Fruit fly (Drosophila melanogaster) Kc167 (cell line): ENCODE data around the gene Npc2e.

Source experiments
- Myc ChIP-seq: fragments of >200 bp; optimal IDR thresholded peaks from 2 replicates; lab custom pipeline; 2017; ENCODE audit warnings: missing external identifiers
- Sin3A ChIP-seq: fragments of >200 bp; optimal IDR thresholded peaks from 2 replicates; lab custom pipeline; 2018; ENCODE audit warnings: missing external identifiers
- h ChIP-seq: fragments of >200 bp; optimal IDR thresholded peaks from 3 replicates; lab custom pipeline; 2018; ENCODE audit warnings: missing external identifiers
- insv ChIP-seq: fragments of >200 bp; optimal IDR thresholded peaks from 3 replicates; lab custom pipeline; 2018; ENCODE audit warnings: missing external identifiers
- psq ChIP-seq: fragments of >200 bp; optimal IDR thresholded peaks from 2 replicates; lab custom pipeline; 2017; ENCODE audit warnings: missing external identifiers
- ttk ChIP-seq: sonication (Bioruptor generic); optimal IDR thresholded peaks from 2 replicates; lab custom pipeline; 2017; ENCODE audit warnings: missing external identifiers

Npc2e gene

DNA sequence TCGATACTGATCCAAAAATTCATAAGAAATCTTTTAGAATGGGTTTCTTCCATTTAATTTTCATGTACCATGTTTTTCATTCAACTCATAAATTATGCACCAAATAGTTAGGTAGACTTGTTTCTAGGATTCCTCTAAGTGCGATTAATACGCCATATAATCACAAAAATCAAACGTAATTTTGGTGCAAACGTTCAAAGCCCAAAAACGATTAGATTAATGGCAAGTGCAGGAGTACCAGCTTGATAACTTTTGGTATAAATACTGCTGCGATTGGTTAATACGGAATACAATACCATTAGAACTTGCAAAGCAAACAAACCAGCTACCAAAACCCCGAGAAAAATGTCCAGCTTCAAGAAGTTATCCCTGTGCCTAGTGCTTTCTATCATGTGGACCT, 6.8 kb downstream of the Npc2e start, which contains the start of gene Npc2c:
Gene Npc2c, plus strand, starts transcription at position 301 of the 400 bp plus-strand sequence.
- no peak for TF ChIP-seq ttk
- TF ChIP-seq psq (lab: Kevin White, UChicago), result no peak
- no peak for TF ChIP-seq h (lab: Kevin White, UChicago)
- TF ChIP-seq Myc (lab: Kevin White, UChicago), result no peak
- TF ChIP-seq Sin3A (lab: Kevin White, UChicago), result no peak
- TF ChIP-seq insv (lab: Kevin White, UChicago), result no peak

DNA sequence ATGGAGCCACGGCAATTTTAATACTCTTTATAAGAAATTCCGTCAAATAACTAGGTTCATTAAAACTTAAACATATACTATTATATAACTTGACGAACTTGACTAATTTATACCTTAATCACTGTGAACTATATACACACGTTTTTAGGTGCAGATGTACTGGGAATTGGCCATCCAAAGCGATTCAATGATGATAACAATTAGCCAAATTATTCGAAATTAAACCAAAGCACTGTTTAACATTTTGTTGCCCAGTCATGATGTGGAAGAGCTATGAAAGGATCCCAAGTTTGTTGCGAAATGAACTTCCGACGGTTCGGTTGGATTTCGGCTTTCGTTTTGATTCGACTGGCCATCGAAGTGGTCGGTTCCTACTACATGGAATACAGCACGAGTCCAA, 9.2 kb downstream of the Npc2e start, which contains the start of gene CG33630:
Gene CG33630, plus strand, starts transcription at position 301 of the 400 bp plus-strand sequence.
- TF ChIP-seq Myc (lab: Kevin White, UChicago) (no peak), insv (lab: Kevin White, UChicago) (no peak)

DNA sequence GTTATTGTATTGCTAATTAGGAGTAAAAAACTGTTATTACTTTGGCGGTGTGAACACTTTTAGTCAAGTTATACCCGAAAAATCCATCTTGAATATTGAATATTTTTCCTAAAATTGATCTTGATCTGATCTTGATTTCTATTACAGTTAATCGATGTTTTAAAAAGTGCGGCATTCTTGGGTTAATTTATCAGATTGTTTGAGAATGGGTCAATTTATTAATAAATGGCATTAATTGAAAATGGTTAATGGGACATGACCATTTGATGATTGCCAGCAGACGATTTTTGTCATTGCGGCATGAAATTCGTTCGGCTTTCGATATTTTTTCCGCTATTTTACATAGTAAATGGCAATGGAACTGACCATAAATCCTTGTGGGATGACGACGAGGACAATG, 10.6 kb downstream of the Npc2e start, which contains the start of gene CG33631:
Gene CG33631, plus strand, starts transcription at position 301 of the 400 bp plus-strand sequence.
- TF ChIP-seq psq (lab: Kevin White, UChicago) (no peak), ttk (no peak), insv (lab: Kevin White, UChicago) (no peak), Myc (lab: Kevin White, UChicago) (no peak), h (lab: Kevin White, UChicago) (no peak), Sin3A (lab: Kevin White, UChicago) (no peak)

DNA sequence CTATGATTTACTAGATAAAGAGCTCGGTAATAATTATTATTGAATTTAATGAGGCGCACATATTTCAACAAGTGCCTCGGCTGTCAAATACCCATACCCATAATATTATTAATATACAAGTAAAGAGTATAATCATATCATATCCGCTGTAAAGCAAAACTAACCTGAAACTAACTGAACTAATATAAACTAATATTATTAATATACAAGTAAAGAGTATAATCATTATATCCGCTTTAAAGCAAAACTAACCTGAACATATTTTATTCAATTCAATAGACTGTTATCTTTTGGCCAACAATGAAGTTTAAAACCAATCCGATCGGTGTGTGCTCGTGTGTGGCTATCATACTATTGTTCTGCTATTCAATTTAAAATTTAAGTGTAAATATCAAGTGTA, 13.3 kb downstream of the Npc2e start, which contains the start of gene CG33783:
Gene CG33783, plus strand, starts transcription at position 301 of the 400 bp plus-strand sequence.
- TF ChIP-seq Myc (lab: Kevin White, UChicago) (no peak), insv (lab: Kevin White, UChicago) (no peak), Sin3A (lab: Kevin White, UChicago) (no peak), ttk (no peak), h (lab: Kevin White, UChicago) (no peak), psq (lab: Kevin White, UChicago) (no peak)

DNA sequence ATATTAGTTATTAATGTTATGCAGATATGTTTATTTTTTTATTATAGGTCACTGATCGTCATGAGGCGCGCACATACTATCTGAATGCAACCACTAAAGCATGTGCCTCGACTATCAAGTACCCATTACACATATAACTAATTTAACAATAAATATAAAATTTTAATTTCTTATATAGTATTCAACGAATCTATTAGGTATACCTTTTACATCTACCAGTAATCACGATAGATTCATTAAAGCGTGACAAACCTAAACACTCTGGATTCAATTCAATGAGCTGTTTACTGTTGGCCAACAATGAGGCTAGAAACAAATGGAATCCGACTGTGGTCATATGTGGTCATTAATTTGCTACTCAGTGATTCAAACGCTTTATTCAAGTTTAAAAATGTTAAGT, 14.5 kb downstream of the Npc2e start, which contains the start of gene CG33784:
Gene CG33784, plus strand, starts transcription at position 301 of the 400 bp plus-strand sequence.
- TF ChIP-seq Sin3A (lab: Kevin White, UChicago) (no peak), h (lab: Kevin White, UChicago) (no peak), insv (lab: Kevin White, UChicago) (no peak), Myc (lab: Kevin White, UChicago) (no peak), ttk (no peak), psq (lab: Kevin White, UChicago) (no peak)

DNA sequence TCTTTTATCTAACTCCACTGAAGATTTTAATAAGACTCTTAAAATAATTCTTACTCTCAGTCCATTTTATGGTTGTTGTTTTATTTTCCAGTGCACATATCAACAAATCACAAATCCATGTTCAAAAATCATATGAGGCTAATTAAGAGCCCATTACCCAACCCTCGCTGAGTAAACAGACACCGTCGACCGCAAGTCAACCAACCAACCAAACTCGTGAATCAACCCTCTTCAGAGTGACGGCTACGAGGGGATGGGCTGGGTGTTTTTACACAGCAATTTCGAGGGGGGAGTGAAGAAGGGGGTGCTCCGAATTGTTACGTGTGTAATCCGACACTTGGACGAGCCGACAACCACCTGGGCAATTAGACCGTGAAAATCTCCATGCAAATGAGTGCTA, 15.6 kb downstream of the Npc2e start:
- TF ChIP-seq h (lab: Kevin White, UChicago), result no peak
- no peak for TF ChIP-seq Myc (lab: Kevin White, UChicago)
- TF ChIP-seq ttk, result no peak
- no peak for TF ChIP-seq Sin3A (lab: Kevin White, UChicago)
- TF ChIP-seq psq (lab: Kevin White, UChicago), result no peak
- TF ChIP-seq insv (lab: Kevin White, UChicago), result no peak

DNA sequence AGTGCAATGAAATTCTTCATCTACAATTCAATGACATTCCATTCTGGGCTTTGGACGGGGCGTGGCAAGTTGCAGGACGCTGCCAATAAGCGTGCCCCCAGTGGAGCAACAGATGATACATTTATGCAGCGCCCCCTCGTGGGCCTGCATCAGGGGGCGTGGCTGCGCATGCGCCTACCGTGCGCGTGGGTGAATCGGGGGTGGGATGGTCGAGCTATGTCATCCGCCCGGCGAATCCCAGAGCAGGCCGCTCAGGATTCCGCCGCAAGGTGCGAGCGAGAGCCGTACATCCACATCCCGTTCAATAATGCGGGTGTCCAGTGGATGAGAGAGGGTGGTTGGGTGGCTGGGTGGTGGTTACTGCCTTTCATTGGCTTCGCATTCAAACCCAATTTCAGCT, 17.1 kb downstream of the Npc2e start:
- TF ChIP-seq Myc (lab: Kevin White, UChicago) (no peak), insv (lab: Kevin White, UChicago) (no peak), Sin3A (lab: Kevin White, UChicago) (no peak), ttk (no peak), h (lab: Kevin White, UChicago) (no peak), psq (lab: Kevin White, UChicago) (no peak)

DNA sequence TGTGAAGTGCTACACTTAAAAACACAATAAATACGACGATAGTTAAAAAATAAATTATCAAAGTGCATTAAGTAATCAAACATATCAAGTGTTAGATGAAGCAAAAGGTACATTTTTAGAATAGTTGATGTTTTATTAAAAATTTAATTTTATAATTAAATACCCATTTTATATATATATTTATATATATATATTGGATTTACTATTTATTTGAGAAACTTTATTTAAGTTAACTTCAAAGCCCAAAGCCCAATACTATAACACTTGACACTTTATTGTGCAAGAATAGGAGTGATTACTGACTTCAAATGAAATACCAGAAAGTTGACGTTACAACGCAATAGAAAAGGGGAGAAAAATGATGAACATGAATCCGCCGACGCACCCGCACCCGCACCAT, 17.7 kb downstream of the Npc2e start, which contains the start of gene nerfin-2:
Gene nerfin-2, plus strand, starts transcription at position 301 of the 400 bp plus-strand sequence.
- TF ChIP-seq psq (lab: Kevin White, UChicago) (no peak), insv (lab: Kevin White, UChicago) (no peak), ttk (no peak), Sin3A (lab: Kevin White, UChicago) (no peak), h (lab: Kevin White, UChicago) (no peak), Myc (lab: Kevin White, UChicago) (no peak)

DNA sequence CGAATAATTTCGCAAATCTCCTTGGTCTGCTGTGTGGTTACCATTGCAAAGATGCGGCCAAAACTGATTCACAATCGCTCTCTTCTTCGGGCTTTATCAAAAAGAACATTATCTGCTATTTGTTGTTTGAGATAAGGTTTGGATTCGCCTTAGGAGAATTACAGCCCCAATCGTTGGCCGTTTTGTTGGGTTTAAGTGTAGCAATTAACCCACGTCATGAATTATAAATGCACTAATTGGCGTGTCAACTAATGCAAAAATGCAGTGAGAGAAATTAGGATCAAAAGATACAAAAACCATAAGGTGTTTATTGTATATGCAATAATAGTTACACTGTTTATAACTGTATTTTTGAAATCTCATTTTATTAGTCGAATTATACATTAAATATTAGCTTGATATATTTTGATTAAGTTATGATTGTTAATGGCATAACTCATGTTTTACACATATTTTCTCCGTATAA, 22.2 kb downstream of the Npc2e start, which contains the start of gene Alp13:
Gene Alp13, minus strand, starts transcription at position 51 of the 466 bp plus-strand sequence.
- no peak for TF ChIP-seq Myc (lab: Kevin White, UChicago)
- TF ChIP-seq h (lab: Kevin White, UChicago), result no peak
- TF ChIP-seq psq (lab: Kevin White, UChicago), result no peak
- no peak for TF ChIP-seq Sin3A (lab: Kevin White, UChicago)
- TF ChIP-seq insv (lab: Kevin White, UChicago), result no peak
- no peak for TF ChIP-seq ttk

DNA sequence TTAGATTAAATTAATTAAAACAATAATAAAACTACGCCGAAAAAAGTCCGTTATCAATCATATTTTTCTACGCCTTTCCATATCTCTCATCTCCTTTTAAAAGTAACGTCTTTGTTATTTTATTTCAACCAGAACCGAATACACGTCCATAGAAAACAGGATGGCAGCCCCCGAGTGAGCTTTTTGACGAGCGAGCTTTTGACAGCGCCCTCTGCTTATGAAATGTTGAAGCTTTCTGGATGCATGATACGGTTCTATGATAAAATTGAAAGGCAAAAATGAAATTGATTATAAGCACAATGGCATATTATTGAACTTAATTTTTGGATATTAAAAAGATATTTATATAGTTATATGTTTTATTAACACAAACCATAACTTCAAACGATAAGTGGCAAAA, 23.5 kb downstream of the Npc2e start:
- TF ChIP-seq psq (lab: Kevin White, UChicago) (no peak), Myc (lab: Kevin White, UChicago) (no peak), insv (lab: Kevin White, UChicago) (no peak), Sin3A (lab: Kevin White, UChicago) (no peak)

DNA sequence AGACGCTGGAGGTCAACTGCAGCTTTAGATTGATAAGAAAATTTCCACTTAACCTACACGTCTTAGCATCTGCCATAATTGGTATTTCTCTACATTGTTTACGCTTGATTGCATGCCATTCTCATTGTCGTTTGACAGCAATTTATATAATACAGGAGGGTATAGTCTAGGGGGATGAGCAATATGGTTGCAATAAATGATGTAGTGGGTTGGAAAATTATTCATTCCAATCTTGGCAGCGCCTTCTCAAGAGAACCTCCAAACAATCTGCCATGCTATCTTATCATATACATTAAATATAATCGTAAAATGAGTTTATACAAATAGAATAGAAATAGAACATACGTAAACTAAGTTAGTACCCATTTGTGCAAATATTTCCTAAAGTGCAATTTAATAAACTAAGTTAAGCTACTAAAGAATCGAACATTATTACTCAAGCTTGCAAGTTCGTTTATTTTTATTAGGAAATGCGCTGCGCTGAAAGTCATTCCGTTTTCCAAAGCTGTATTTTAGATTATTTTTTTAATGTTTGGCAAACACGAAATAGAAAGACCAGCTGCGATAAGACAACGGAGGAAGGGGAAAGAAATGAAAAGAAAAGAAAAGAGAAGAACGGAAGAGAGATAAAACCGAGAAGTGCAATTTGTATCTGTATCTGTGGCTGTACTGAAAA, 25.5 kb downstream of the Npc2e start:
- TF ChIP-seq insv (lab: Kevin White, UChicago) (no peak), ttk (no peak), Sin3A (lab: Kevin White, UChicago) (no peak), Myc (lab: Kevin White, UChicago) (no peak)
